Worm (Caenorhabditis elegans) whole organism, L2 larva: ENCODE data around the gene ntl-2.

ENCODE experiments used
- R02D3.7 ChIP-seq: fragments of 150-350 bp; optimal IDR thresholded peaks from 2 replicates; lab custom pipeline; 2014; ENCODE audit warnings: missing biosample characterization, missing genetic modification characterization
- aly-2 ChIP-seq: fragments of 150-350 bp; optimal IDR thresholded peaks from 2 replicates; lab custom pipeline; 2014; ENCODE audit warnings: missing biosample characterization, missing genetic modification characterization
- ama-1 ChIP-seq: fragments of 150-350 bp; optimal IDR thresholded peaks from 2 replicates; lab custom pipeline; 2018; ENCODE audit warnings: inconsistent platforms
- lin-39 ChIP-seq: fragments of 150-350 bp; optimal IDR thresholded peaks from 2 replicates; lab custom pipeline; 2014; ENCODE audit warnings: missing biosample characterization, missing genetic modification reagents, missing genetic modification characterization
- nhr-10 ChIP-seq: sonication (generic microtip); optimal IDR thresholded peaks from 2 replicates; lab custom pipeline; 2017; ENCODE audit warnings: missing biosample characterization, missing genetic modification characterization
- nhr-11 ChIP-seq: fragments of 150-350 bp; optimal IDR thresholded peaks from 2 replicates; lab custom pipeline; 2014; ENCODE audit warnings: missing biosample characterization, missing genetic modification characterization
- nhr-25 ChIP-seq: fragments of 150-350 bp; sonication (generic microtip); optimal IDR thresholded peaks from 3 replicates; lab custom pipeline; 2014; ENCODE audit warnings: missing biosample characterization, missing genetic modification characterization
- snpc-4 ChIP-seq: fragments of 150-350 bp; optimal IDR thresholded peaks from 2 replicates; lab custom pipeline; 2014; ENCODE audit warnings: missing biosample characterization, missing genetic modification characterization
- unc-39 ChIP-seq: fragments of 150-350 bp; optimal IDR thresholded peaks from 2 replicates; lab custom pipeline; 2014; ENCODE audit warnings: missing biosample characterization, missing genetic modification characterization
- unc-62 ChIP-seq: fragments of 150-350 bp; optimal IDR thresholded peaks from 2 replicates; lab custom pipeline; 2014; ENCODE audit warnings: missing biosample characterization, missing genetic modification reagents, missing genetic modification characterization

DNA sequence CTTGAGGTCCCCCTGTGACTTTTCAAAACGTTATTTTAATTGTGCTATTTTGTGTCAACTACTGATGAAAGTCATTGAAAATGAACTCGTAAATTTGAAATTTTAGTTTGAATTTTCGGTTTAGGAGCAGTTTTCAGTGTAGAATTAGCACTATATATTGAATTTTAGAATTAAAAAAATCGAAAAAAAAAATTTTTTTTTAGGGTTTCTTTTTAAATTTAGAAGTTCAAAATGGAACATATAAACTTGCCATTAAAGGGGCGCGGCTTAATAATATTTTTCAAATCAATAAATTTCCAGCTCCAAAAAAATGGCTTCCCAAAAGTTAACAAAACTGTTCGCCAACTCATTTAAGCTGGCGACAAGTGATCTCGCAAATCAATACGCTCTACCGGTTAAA lies 25.4 kb downstream of the ntl-2 start, which contains the start of gene H20J04.9:
- no peak for TF ChIP-seq ama-1 (lab: Kevin White, UChicago)
- no peak for TF ChIP-seq lin-39 (tag; lab: Kevin White, UChicago)
- no peak for TF ChIP-seq nhr-25
- TF ChIP-seq R02D3.7 (tag; lab: Kevin White, UChicago) = no peak
- no peak for TF ChIP-seq unc-62 (GFP tag; lab: Kevin White, UChicago)
- TF ChIP-seq nhr-11 (tag; lab: Kevin White, UChicago) = no peak
- TF ChIP-seq aly-2 (tag; lab: Kevin White, UChicago) = no peak
- TF ChIP-seq nhr-10 (tag; lab: Kevin White, UChicago) = no peak
- no peak for TF ChIP-seq unc-39
- TF ChIP-seq snpc-4 (tag; lab: Kevin White, UChicago) = no peak
